Worm (Caenorhabditis elegans) whole organism, L1 larva: ENCODE results near the gene ZK666.1.

Experiments
- aha-1 ChIP-seq: fragments of 150-350 bp; optimal IDR thresholded peaks from 2 replicates; lab custom pipeline; 2014; ENCODE audit warnings: missing biosample characterization, missing genetic modification characterization
- ceh-82 ChIP-seq, 3 experiments: fragments of 150-350 bp in 1 of 3; sonication (generic microtip) in 2 of 3; optimal IDR thresholded peaks; 2 replicates each; lab custom pipeline; 2014 to 2017; ENCODE audit warnings: missing biosample characterization in 3 of 3, missing genetic modification characterization in 3 of 3
- fos-1 ChIP-seq: fragments of 150-350 bp; optimal IDR thresholded peaks from 2 replicates; lab custom pipeline; 2014; ENCODE audit warnings: missing biosample characterization, missing genetic modification characterization

- TF ChIP-seq ceh-82 (tag; optimal IDR thresholded peaks at IDR 0.05; lab: Kevin White, UChicago): no peak
- TF ChIP-seq aha-1 (tag; lab: Kevin White, UChicago): no peak
- no peak for TF ChIP-seq fos-1 (tag; lab: Kevin White, UChicago)
These were observed 39.1 kb upstream of the ZK666.1 start, which contains the start of gene F59B10.3 for ce11 chrII:10510242-10510641.
